Fruit fly (Drosophila melanogaster) whole organism, embryonic: ENCODE data around the gene Polr1D.

ENCODE experiments used
- CG12236 ChIP-seq: fragments of 200-800 bp; sonication (Bioruptor generic); optimal IDR thresholded peaks from 2 replicates; lab custom pipeline; 2016; ENCODE audit warnings: missing biosample characterization, missing genetic modification characterization
- CG15073 ChIP-seq: fragments of 200-800 bp; sonication (Bioruptor generic); optimal IDR thresholded peaks from 2 replicates; lab custom pipeline; 2016; ENCODE audit warnings: missing biosample characterization, missing genetic modification characterization
- CG15479 ChIP-seq: fragments of 200-800 bp; sonication (Bioruptor generic); optimal IDR thresholded peaks from 3 replicates; lab custom pipeline; 2019; ENCODE audit warnings: missing biosample characterization, mild to moderate bottlenecking, missing genetic modification characterization, moderate library complexity
- CG17802 ChIP-seq: fragments of 200-800 bp; sonication (Bioruptor generic); optimal IDR thresholded peaks from 2 replicates; lab custom pipeline; 2018; ENCODE audit warnings: missing biosample characterization, mild to moderate bottlenecking, missing genetic modification characterization, moderate library complexity
- CG18599 ChIP-seq: fragments of 200-800 bp; sonication (Bioruptor generic); optimal IDR thresholded peaks from 3 replicates; lab custom pipeline; 2017; ENCODE audit warnings: missing biosample characterization, missing genetic modification characterization, mild to moderate bottlenecking, moderate library complexity, missing genetic modification reagents
- CG30431 ChIP-seq: fragments of 200-800 bp; sonication (Bioruptor generic); optimal IDR thresholded peaks from 2 replicates; lab custom pipeline; 2017; ENCODE audit warnings: missing biosample characterization, missing genetic modification characterization
- CG32532 ChIP-seq: fragments of 200-800 bp; sonication (Bioruptor generic); IDR thresholded peaks from 2 replicates; pipeline ENCODE4 v1.3.6; 2022; ENCODE audit warnings: missing biosample characterization, missing genetic modification characterization
- CG34224 ChIP-seq: fragments of 200-800 bp; sonication (Bioruptor generic); IDR thresholded peaks from 3 replicates; pipeline ENCODE4 v1.3.6; 2022; ENCODE audit warnings: missing biosample characterization, missing genetic modification characterization; ENCODE audit not compliant: partially characterized antibody
- CG8765 ChIP-seq: fragments of 200-800 bp; sonication (Bioruptor generic); IDR thresholded peaks from 2 replicates; pipeline ENCODE4 v1.3.6; 2022; ENCODE audit warnings: missing biosample characterization, missing genetic modification characterization
- Kr ChIP-seq: fragments of 200-800 bp; sonication (Bioruptor generic); optimal IDR thresholded peaks from 2 replicates; lab custom pipeline; 2017; ENCODE audit warnings: missing biosample characterization, mild to moderate bottlenecking, missing genetic modification characterization
- Six4 ChIP-seq: fragments of 200-800 bp; sonication (Bioruptor generic); optimal IDR thresholded peaks from 2 replicates; lab custom pipeline; 2016; ENCODE audit warnings: missing biosample characterization, missing genetic modification characterization
- aop ChIP-seq: fragments of 200-800 bp; sonication (Bioruptor generic); IDR thresholded peaks from 2 replicates; pipeline ENCODE4 v1.3.6; 2022; ENCODE audit warnings: missing biosample characterization, missing genetic modification characterization

- peak; percentile 98 for TF ChIP-seq CG32532 (GFP tag; lab: Robert Waterston, UW)
- TF ChIP-seq CG18599 (GFP tag; lab: Kevin White, UChicago), result peak; percentile 98
- no peak for TF ChIP-seq Kr (GFP tag; lab: Kevin White, UChicago)
- TF ChIP-seq CG15073 (GFP tag; lab: Kevin White, UChicago), result peak; percentile 82
- TF ChIP-seq CG12236 (GFP tag; lab: Kevin White, UChicago), result peak; percentile 81
- peak; percentile 92 for TF ChIP-seq CG8765 (GFP tag; lab: Robert Waterston, UW)
- TF ChIP-seq CG34224, result no peak
- TF ChIP-seq CG30431, result peak; percentile 80
- peak; percentile 97 for TF ChIP-seq Six4 (GFP tag; lab: Kevin White, UChicago)
- peak; percentile 73 for TF ChIP-seq CG15479 (GFP tag; lab: Kevin White, UChicago)
- TF ChIP-seq CG17802, result peak; percentile 85
- peak; percentile 90 for TF ChIP-seq aop (GFP tag; lab: Robert Waterston, UW)
Observed at dm6 chr2L:19164933-19165813, 30.1 kb upstream of the Polr1D start.
